Fruit fly (Drosophila melanogaster) whole organism, prepupa: ENCODE measurements around the gene CG14137.

Experiments
- Blimp-1 ChIP-seq: fragments of 200-800 bp; sonication (Bioruptor generic); optimal IDR thresholded peaks from 3 replicates; lab custom pipeline; 2017; ENCODE audit warnings: missing biosample characterization, missing genetic modification characterization, mild to moderate bottlenecking, moderate library complexity, missing genetic modification reagents
- CG10669 ChIP-seq: fragments of 200-800 bp; sonication (Bioruptor generic); optimal IDR thresholded peaks from 3 replicates; lab custom pipeline; 2018; ENCODE audit warnings: missing biosample characterization, mild to moderate bottlenecking, missing genetic modification characterization, moderate library complexity
- CG11294 ChIP-seq: fragments of 200-800 bp; sonication (Bioruptor generic); IDR thresholded peaks from 2 replicates; pipeline ENCODE4 v1.3.6; 2022; ENCODE audit warnings: missing biosample characterization, missing genetic modification characterization
- CG11762 ChIP-seq: fragments of 200-800 bp; sonication (Bioruptor generic); optimal IDR thresholded peaks from 3 replicates; lab custom pipeline; 2016; ENCODE audit warnings: missing biosample characterization, missing genetic modification characterization; ENCODE audit not compliant: insufficient read depth
- CG11902 ChIP-seq: fragments of 200-800 bp; sonication (Bioruptor generic); optimal IDR thresholded peaks from 3 replicates; lab custom pipeline; 2016; ENCODE audit warnings: missing biosample characterization, missing genetic modification characterization
- CG1621 ChIP-seq: fragments of 200-800 bp; sonication (Bioruptor generic); optimal IDR thresholded peaks from 3 replicates; lab custom pipeline; 2018; ENCODE audit warnings: missing biosample characterization, mild to moderate bottlenecking, missing genetic modification characterization
- CG16779 ChIP-seq: fragments of 200-800 bp; sonication (Bioruptor generic); optimal IDR thresholded peaks from 3 replicates; lab custom pipeline; 2017; ENCODE audit warnings: missing biosample characterization, mild to moderate bottlenecking, missing genetic modification characterization
- CG3032 ChIP-seq: fragments of 200-800 bp; optimal IDR thresholded peaks from 2 replicates; lab custom pipeline; 2019; ENCODE audit warnings: missing biosample characterization, mild to moderate bottlenecking, missing genetic modification characterization, moderate library complexity
- CG31627 ChIP-seq: fragments of 200-800 bp; sonication (Bioruptor generic); optimal IDR thresholded peaks from 3 replicates; lab custom pipeline; 2016; ENCODE audit warnings: missing biosample characterization, missing genetic modification characterization
- CG32006 ChIP-seq: fragments of 200-800 bp; sonication (Bioruptor generic); optimal IDR thresholded peaks from 3 replicates; lab custom pipeline; 2017; ENCODE audit warnings: missing biosample characterization, mild to moderate bottlenecking, missing genetic modification characterization
- CG34406 ChIP-seq: fragments of 200-800 bp; sonication (Bioruptor generic); optimal IDR thresholded peaks from 3 replicates; lab custom pipeline; 2016; ENCODE audit warnings: missing biosample characterization, missing genetic modification characterization
- CG3919 ChIP-seq: fragments of 200-800 bp; sonication (Bioruptor generic); optimal IDR thresholded peaks from 3 replicates; lab custom pipeline; 2016; ENCODE audit warnings: missing biosample characterization, missing genetic modification characterization
- CG4318 ChIP-seq: fragments of 200-800 bp; sonication (Bioruptor generic); optimal IDR thresholded peaks from 3 replicates; lab custom pipeline; 2017; ENCODE audit warnings: missing biosample characterization, mild to moderate bottlenecking, missing genetic modification characterization
- CG6163 ChIP-seq: fragments of 200-800 bp; sonication (Bioruptor generic); IDR thresholded peaks from 3 replicates; pipeline ENCODE4 v1.3.6; 2022; ENCODE audit warnings: missing biosample characterization, missing genetic modification characterization
- CG6276 ChIP-seq: fragments of 200-800 bp; sonication (Bioruptor generic); optimal IDR thresholded peaks from 2 replicates; lab custom pipeline; 2017; ENCODE audit warnings: missing biosample characterization, mild to moderate bottlenecking, missing genetic modification characterization
- CG6792 ChIP-seq: fragments of 200-800 bp; sonication (Bioruptor generic); optimal IDR thresholded peaks from 3 replicates; lab custom pipeline; 2016; ENCODE audit warnings: missing biosample characterization, missing genetic modification characterization
- CG6808 ChIP-seq: fragments of 200-800 bp; sonication (Bioruptor generic); optimal IDR thresholded peaks from 3 replicates; lab custom pipeline; 2017; ENCODE audit warnings: missing biosample characterization, missing genetic modification characterization, mild to moderate bottlenecking, moderate library complexity, missing genetic modification reagents
- CG6854 ChIP-seq: fragments of 200-800 bp; sonication (Bioruptor generic); optimal IDR thresholded peaks from 2 replicates; lab custom pipeline; 2017; ENCODE audit warnings: missing biosample characterization, mild to moderate bottlenecking, missing genetic modification characterization
- CG7368 ChIP-seq: fragments of 200-800 bp; sonication (Bioruptor generic); optimal IDR thresholded peaks from 3 replicates; lab custom pipeline; 2016; ENCODE audit warnings: missing biosample characterization, missing genetic modification characterization
- CG8119 ChIP-seq: fragments of 200-800 bp; sonication (Bioruptor generic); IDR thresholded peaks from 3 replicates; pipeline ENCODE4 v1.3.6; 2022; ENCODE audit warnings: missing biosample characterization, missing genetic modification characterization
- Eip78C ChIP-seq: fragments of 200-800 bp; sonication (Bioruptor generic); peaks from one replicate; lab custom pipeline; 2016; ENCODE audit warnings: missing biosample characterization, missing genetic modification characterization
- Eip93F ChIP-seq: fragments of 200-800 bp; sonication (Bioruptor generic); optimal IDR thresholded peaks from 2 replicates; lab custom pipeline; 2016; ENCODE audit warnings: missing biosample characterization, mild to moderate bottlenecking, missing genetic modification characterization
- Ets21C ChIP-seq: fragments of 200-800 bp; sonication (Bioruptor generic); optimal IDR thresholded peaks from 3 replicates; lab custom pipeline; 2016; ENCODE audit warnings: missing biosample characterization, missing genetic modification characterization
- Ets96B ChIP-seq: fragments of 200-800 bp; optimal IDR thresholded peaks from 2 replicates; lab custom pipeline; 2019; ENCODE audit warnings: missing biosample characterization, mild to moderate bottlenecking, missing genetic modification characterization, moderate library complexity
- Hr38 ChIP-seq: sonication (Bioruptor generic); optimal IDR thresholded peaks from 2 replicates; lab custom pipeline; 2016; ENCODE audit warnings: missing biosample characterization, missing genetic modification characterization
- Hr39 ChIP-seq: fragments of 200-800 bp; sonication (Bioruptor generic); optimal IDR thresholded peaks from 2 replicates; lab custom pipeline; 2016; ENCODE audit warnings: missing biosample characterization, missing genetic modification characterization
- Lpt ChIP-seq: fragments of 200-800 bp; sonication (Bioruptor generic); optimal IDR thresholded peaks from 3 replicates; lab custom pipeline; 2016; ENCODE audit warnings: missing biosample characterization, missing genetic modification characterization
- Met ChIP-seq: fragments of 200-800 bp; sonication (Bioruptor generic); optimal IDR thresholded peaks from 3 replicates; lab custom pipeline; 2016; ENCODE audit warnings: missing biosample characterization, missing genetic modification characterization
- OdsH ChIP-seq: fragments of 200-800 bp; sonication (Bioruptor generic); optimal IDR thresholded peaks from 3 replicates; lab custom pipeline; 2016; ENCODE audit warnings: missing biosample characterization, missing genetic modification characterization
- Smox ChIP-seq: fragments of 200-800 bp; sonication (Bioruptor generic); optimal IDR thresholded peaks from 3 replicates; lab custom pipeline; 2016; ENCODE audit warnings: missing biosample characterization, missing genetic modification characterization
- Sox14 ChIP-seq: fragments of 200-800 bp; sonication (Bioruptor generic); optimal IDR thresholded peaks from 3 replicates; lab custom pipeline; 2016; ENCODE audit warnings: missing biosample characterization, missing genetic modification characterization
- acj6 ChIP-seq: fragments of 200-800 bp; sonication (Bioruptor generic); optimal IDR thresholded peaks from 3 replicates; lab custom pipeline; 2016; ENCODE audit warnings: missing biosample characterization, missing genetic modification characterization
- dac ChIP-seq: fragments of 200-800 bp; sonication (Bioruptor generic); optimal IDR thresholded peaks from 2 replicates; lab custom pipeline; 2017; ENCODE audit warnings: missing biosample characterization, mild to moderate bottlenecking, missing genetic modification characterization
- dsx ChIP-seq: fragments of 200-800 bp; optimal IDR thresholded peaks from 3 replicates; lab custom pipeline; 2019; ENCODE audit warnings: missing biosample characterization, mild to moderate bottlenecking, missing genetic modification characterization, moderate library complexity; ENCODE audit not compliant: poor library complexity, severe bottlenecking
- esn ChIP-seq: fragments of 200-800 bp; sonication (Bioruptor generic); optimal IDR thresholded peaks from 2 replicates; lab custom pipeline; 2016; ENCODE audit warnings: missing biosample characterization, mild to moderate bottlenecking, missing genetic modification characterization, moderate library complexity
- fd59A ChIP-seq: fragments of 200-800 bp; sonication (Bioruptor generic); optimal IDR thresholded peaks from 2 replicates; lab custom pipeline; 2017; ENCODE audit warnings: missing biosample characterization, mild to moderate bottlenecking, missing genetic modification characterization, missing genetic modification reagents
- fd85E ChIP-seq: fragments of 200-800 bp; sonication (Bioruptor generic); optimal IDR thresholded peaks from 3 replicates; lab custom pipeline; 2016; ENCODE audit warnings: missing biosample characterization, missing genetic modification characterization
- fkh ChIP-seq: fragments of 200-800 bp; sonication (Bioruptor generic); optimal IDR thresholded peaks from 3 replicates; lab custom pipeline; 2017; ENCODE audit warnings: missing biosample characterization, mild to moderate bottlenecking, missing genetic modification characterization, moderate library complexity
- lz ChIP-seq: fragments of 200-800 bp; sonication (Bioruptor generic); optimal IDR thresholded peaks from 3 replicates; lab custom pipeline; 2016; ENCODE audit warnings: missing biosample characterization, missing genetic modification characterization
- net ChIP-seq: fragments of 200-800 bp; sonication (Bioruptor generic); optimal IDR thresholded peaks from 3 replicates; lab custom pipeline; 2016; ENCODE audit warnings: missing biosample characterization, missing genetic modification characterization
- ss ChIP-seq, 2 experiments: fragments of 200-800 bp; sonication (Bioruptor generic); optimal IDR thresholded peaks; 2 replicates in 1 of 2; 3 replicates in 1 of 2; lab custom pipeline; 2017 to 2018; ENCODE audit warnings: mild to moderate bottlenecking in 2 of 2, missing biosample characterization in 2 of 2, missing genetic modification characterization in 2 of 2, moderate library complexity in 1 of 2
- svp ChIP-seq: fragments of 200-800 bp; sonication (Bioruptor generic); peaks from one replicate; lab custom pipeline; 2016; ENCODE audit warnings: missing biosample characterization, missing genetic modification characterization
- topi ChIP-seq: fragments of 200-800 bp; sonication (Bioruptor generic); optimal IDR thresholded peaks from 3 replicates; lab custom pipeline; 2016; ENCODE audit warnings: missing biosample characterization, missing genetic modification characterization
- vri ChIP-seq: fragments of 200-800 bp; sonication (Bioruptor generic); optimal IDR thresholded peaks from 3 replicates; lab custom pipeline; 2016; ENCODE audit warnings: missing biosample characterization, mild to moderate bottlenecking, missing genetic modification characterization

Gene CG14137

DNA sequence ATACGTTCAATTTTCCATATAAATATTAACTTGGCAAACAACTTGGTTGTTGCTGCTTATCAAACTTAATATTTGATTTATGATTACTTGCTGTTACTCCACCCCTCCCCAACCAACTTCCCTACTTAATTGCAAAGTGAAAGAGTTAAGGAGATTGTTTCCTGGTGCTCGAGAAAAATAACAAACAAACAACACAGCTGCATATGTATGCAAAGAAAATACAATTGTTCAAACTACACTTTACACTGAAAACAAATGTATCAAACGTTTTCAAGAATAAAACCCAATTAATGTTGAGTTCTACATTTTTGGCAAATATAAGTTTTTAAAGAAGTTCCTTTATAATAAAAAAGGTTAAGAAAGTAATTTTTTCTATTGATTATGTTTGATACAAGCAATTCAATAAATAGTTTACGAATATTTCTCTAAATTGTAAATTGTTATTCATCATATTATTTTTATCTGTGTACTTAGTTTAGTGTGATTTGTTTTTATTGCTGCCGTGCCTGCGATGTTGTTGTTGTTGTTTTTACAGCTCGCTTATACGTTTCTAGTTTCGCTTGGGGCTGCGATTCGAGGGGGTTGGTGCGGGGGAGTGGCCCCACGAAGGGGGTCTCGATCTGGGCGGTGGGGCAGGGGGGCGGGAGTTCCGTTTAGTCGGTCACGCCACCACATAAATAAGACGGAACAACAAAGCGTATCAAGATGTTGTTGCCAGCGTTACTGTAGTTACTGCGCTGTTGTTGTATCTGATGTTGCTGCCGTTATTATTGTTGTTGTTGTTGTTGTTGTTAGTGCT lies 44.0 kb downstream of the CG14137 start (continued):
- TF ChIP-seq topi (GFP tag; lab: Kevin White, UChicago) (no peak), fkh (GFP tag; lab: Kevin White, UChicago) (peak; percentile 80), CG31627 (GFP tag; lab: Kevin White, UChicago) (no peak), ss (GFP tag; optimal IDR thresholded peaks at IDR 0.05; lab: Kevin White, UChicago) (peak; percentile 65 to 91), CG1621 (tag; lab: Kevin White, UChicago) (peak; percentile 37), Eip78C (GFP tag; lab: Kevin White, UChicago) (peak; percentile 88), Sox14 (GFP tag; lab: Kevin White, UChicago) (no peak), Ets21C (no peak), CG3919 (GFP tag; lab: Kevin White, UChicago) (peak; percentile 37), Hr39 (GFP tag; lab: Kevin White, UChicago) (no peak), Hr38 (no peak), Eip93F (GFP tag; lab: Kevin White, UChicago) (no peak), esn (no peak), CG6163 (0 out of 3 replicates have a peak, but pooled peaks have one; percentile 11), CG6276 (GFP tag; lab: Kevin White, UChicago) (peak; percentile 63), CG32006 (GFP tag; lab: Kevin White, UChicago) (peak; percentile 81), CG34406 (GFP tag; lab: Kevin White, UChicago) (peak; percentile 43), fd59A (GFP tag; lab: Kevin White, UChicago) (peak; percentile 27), dac (no peak), CG4318 (GFP tag; lab: Kevin White, UChicago) (peak; percentile 67), dsx (GFP tag; lab: Kevin White, UChicago) (peak; percentile 60), Lpt (GFP tag; lab: Kevin White, UChicago) (peak; percentile 68)

DNA sequence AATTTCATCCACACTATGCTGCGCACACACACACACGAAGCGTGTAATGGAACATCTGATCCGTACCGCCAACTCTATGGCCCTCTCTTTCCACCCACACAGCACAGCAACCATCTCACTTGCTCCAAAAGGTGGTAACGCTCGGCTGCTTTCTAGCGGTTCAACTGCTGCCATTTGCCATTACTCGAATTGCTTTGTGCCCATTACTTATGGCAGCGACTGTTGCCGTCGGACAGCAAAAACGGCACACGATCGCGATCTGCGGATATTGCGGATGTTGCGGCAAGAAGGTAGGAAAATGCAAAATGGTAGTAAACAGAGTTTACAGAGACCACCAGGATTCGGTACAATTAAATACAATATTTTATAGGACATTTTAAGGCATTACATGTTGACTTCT lies 45.1 kb downstream of the CG14137 start:
- TF ChIP-seq CG6808 = no peak

DNA sequence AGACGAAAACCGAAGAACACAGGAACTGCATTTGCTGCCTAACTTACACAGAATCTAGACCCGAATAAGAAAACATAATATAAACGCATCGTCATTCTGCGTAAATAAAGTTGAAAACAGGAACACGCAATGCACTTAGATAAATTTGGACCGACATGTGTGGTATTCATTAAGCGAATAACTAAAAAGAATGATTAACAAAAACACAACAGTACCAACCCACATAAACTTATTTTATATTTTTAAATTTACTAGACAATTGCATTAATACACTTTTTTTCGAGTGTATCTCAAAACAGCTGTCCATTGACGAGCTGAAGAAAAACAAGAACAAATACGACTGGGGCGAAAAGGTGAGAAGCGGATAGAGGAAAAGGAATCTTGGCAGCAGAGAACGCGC lies 45.5 kb downstream of the CG14137 start:
- TF ChIP-seq topi (GFP tag; lab: Kevin White, UChicago) (peak; percentile 69), CG6792 (GFP tag; lab: Kevin White, UChicago) (peak; percentile 42), CG10669 (GFP tag; lab: Kevin White, UChicago) (peak; percentile 78), vri (no peak), esn (peak; percentile 67), dac (peak; percentile 21), CG3032 (tag; lab: Kevin White, UChicago) (peak; percentile 61), CG11902 (peak; percentile 1), Lpt (GFP tag; lab: Kevin White, UChicago) (peak; percentile 36), CG1621 (tag; lab: Kevin White, UChicago) (peak; percentile 47), CG6276 (GFP tag; lab: Kevin White, UChicago) (peak; percentile 54), acj6 (GFP tag; lab: Kevin White, UChicago) (peak; percentile 68), CG7368 (GFP tag; lab: Kevin White, UChicago) (peak; percentile 29), fkh (GFP tag; lab: Kevin White, UChicago) (peak; percentile 54), lz (GFP tag; lab: Kevin White, UChicago) (peak; percentile 57), Hr38 (no peak), CG11294 (GFP tag; lab: Robert Waterston, UW) (peak; percentile 65), CG6808 (peak; percentile 45), dsx (GFP tag; lab: Kevin White, UChicago) (peak; percentile 68), Met (peak; percentile 69), CG6854 (no peak), CG16779 (tag; lab: Kevin White, UChicago) (no peak), OdsH (peak; percentile 61), CG8119 (GFP tag; lab: Robert Waterston, UW) (peak; percentile 64; the same call in 2 of the 3 replicates), CG6163 (peak; percentile 76), fd85E (GFP tag; lab: Kevin White, UChicago) (no peak), net (GFP tag; lab: Kevin White, UChicago) (peak; percentile 63), Ets21C (peak; percentile 25), CG4318 (GFP tag; lab: Kevin White, UChicago) (peak; percentile 43), Blimp-1 (GFP tag; lab: Kevin White, UChicago) (no peak), CG11762 (GFP tag; lab: Kevin White, UChicago) (peak; percentile 35), fd59A (GFP tag; lab: Kevin White, UChicago) (peak; percentile 39), Smox (GFP tag; lab: Kevin White, UChicago) (peak; percentile 66), Ets96B (tag; lab: Kevin White, UChicago) (peak; percentile 70), svp (GFP tag; lab: Kevin White, UChicago) (peak; percentile 82)
